Fruit fly (Drosophila melanogaster) whole organism, embryonic: Measurements from ENCODE around the gene Ccp84Ac.

ENCODE experiments used
- Adf1 ChIP-seq: fragments of 200-800 bp; sonication (Bioruptor generic); IDR thresholded peaks from 2 replicates; pipeline ENCODE4 v1.3.6; 2022; ENCODE audit warnings: missing biosample characterization, missing genetic modification characterization
- Atf3 ChIP-seq: fragments of 200-800 bp; sonication (Bioruptor generic); optimal IDR thresholded peaks from 3 replicates; lab custom pipeline; 2016; ENCODE audit warnings: missing biosample characterization, missing genetic modification characterization
- Awh ChIP-seq: fragments of 200-800 bp; sonication (Bioruptor generic); IDR thresholded peaks from 2 replicates; pipeline ENCODE4, ENCODE4 v1.3.6; 2022; ENCODE audit warnings: missing biosample characterization, missing genetic modification characterization
- C15 ChIP-seq: fragments of 200-800 bp; sonication (Bioruptor generic); IDR thresholded peaks from 3 replicates; pipeline ENCODE4 v1.3.6; 2022; ENCODE audit warnings: missing biosample characterization, missing genetic modification characterization
- CG10267 ChIP-seq: fragments of 200-800 bp; sonication (Bioruptor generic); optimal IDR thresholded peaks from 2 replicates; lab custom pipeline; 2018; ENCODE audit warnings: missing biosample characterization, mild to moderate bottlenecking, missing genetic modification characterization, moderate library complexity
- CG12391 ChIP-seq: fragments of 200-800 bp; sonication (Bioruptor generic); optimal IDR thresholded peaks from 3 replicates; lab custom pipeline; 2018; ENCODE audit warnings: missing biosample characterization, mild to moderate bottlenecking, missing genetic modification characterization, moderate library complexity
- CG14050 ChIP-seq: fragments of 200-800 bp; sonication (Bioruptor generic); IDR thresholded peaks from 3 replicates; pipeline ENCODE4 v1.3.6; 2022; ENCODE audit warnings: missing biosample characterization, missing genetic modification characterization
- CG15073 ChIP-seq: fragments of 200-800 bp; sonication (Bioruptor generic); optimal IDR thresholded peaks from 2 replicates; lab custom pipeline; 2016; ENCODE audit warnings: missing biosample characterization, missing genetic modification characterization
- CG1603 ChIP-seq: fragments of 200-800 bp; sonication (Bioruptor generic); optimal IDR thresholded peaks from 2 replicates; lab custom pipeline; 2019; ENCODE audit warnings: missing biosample characterization, mild to moderate bottlenecking, missing genetic modification characterization, moderate library complexity
- CG18011 ChIP-seq: fragments of 200-800 bp; sonication (Bioruptor generic); optimal IDR thresholded peaks from 2 replicates; lab custom pipeline; 2017; ENCODE audit warnings: missing biosample characterization, missing genetic modification characterization, mild to moderate bottlenecking, moderate library complexity, missing genotype
- CG18476 ChIP-seq: fragments of 200-800 bp; sonication (Bioruptor generic); optimal IDR thresholded peaks from 2 replicates; lab custom pipeline; 2016; ENCODE audit warnings: missing biosample characterization, mild to moderate bottlenecking, missing genetic modification characterization
- CG2120 ChIP-seq: fragments of 200-800 bp; sonication (Bioruptor generic); optimal IDR thresholded peaks from 3 replicates; lab custom pipeline; 2016; ENCODE audit warnings: missing biosample characterization, missing genetic modification characterization
- CG31365 ChIP-seq: fragments of 200-800 bp; sonication (Bioruptor generic); optimal IDR thresholded peaks from 2 replicates; lab custom pipeline; 2018; ENCODE audit warnings: missing biosample characterization, mild to moderate bottlenecking, missing genetic modification characterization
- CG3163 ChIP-seq: fragments of 200-800 bp; sonication (Bioruptor generic); optimal IDR thresholded peaks from 3 replicates; lab custom pipeline; 2016; ENCODE audit warnings: missing biosample characterization, missing genetic modification characterization
- CG3281 ChIP-seq: fragments of 200-800 bp; sonication (Bioruptor generic); optimal IDR thresholded peaks from 3 replicates; lab custom pipeline; 2017; ENCODE audit warnings: missing biosample characterization, mild to moderate bottlenecking, missing genetic modification characterization
- CG4404 ChIP-seq: fragments of 200-800 bp; sonication (Bioruptor generic); IDR thresholded peaks from 2 replicates; pipeline ENCODE4 v1.3.6; 2022; ENCODE audit warnings: missing biosample characterization, missing genetic modification characterization
- CG4707 ChIP-seq: fragments of 200-800 bp; sonication (Bioruptor generic); optimal IDR thresholded peaks from 2 replicates; lab custom pipeline; 2018; ENCODE audit warnings: missing biosample characterization, mild to moderate bottlenecking, missing genetic modification characterization, moderate library complexity
- CG5953 ChIP-seq: fragments of 200-800 bp; sonication (Bioruptor generic); IDR thresholded peaks from 2 replicates; pipeline ENCODE4 v1.3.6; 2022; ENCODE audit warnings: missing biosample characterization, missing genetic modification characterization
- CG8089 ChIP-seq: fragments of 200-800 bp; sonication (Bioruptor generic); optimal IDR thresholded peaks from 3 replicates; lab custom pipeline; 2016; ENCODE audit warnings: missing biosample characterization, missing genetic modification characterization
- CG8388 ChIP-seq: fragments of 200-800 bp; sonication (Bioruptor generic); optimal IDR thresholded peaks from 2 replicates; lab custom pipeline; 2019; ENCODE audit warnings: missing biosample characterization, mild to moderate bottlenecking, missing genetic modification characterization, moderate library complexity
- CG8944 ChIP-seq: fragments of 200-800 bp; sonication (Bioruptor generic); optimal IDR thresholded peaks from 3 replicates; lab custom pipeline; 2016; ENCODE audit warnings: missing biosample characterization, missing genetic modification characterization
- CTCF ChIP-seq: fragments of 200-800 bp; sonication (Bioruptor generic); optimal IDR thresholded peaks from 2 replicates; lab custom pipeline; 2017; ENCODE audit warnings: missing biosample characterization, mild to moderate bottlenecking, missing genetic modification characterization, moderate library complexity
- Camta ChIP-seq: fragments of 200-800 bp; sonication (Bioruptor generic); optimal IDR thresholded peaks from 2 replicates; lab custom pipeline; 2016; ENCODE audit warnings: missing biosample characterization, missing genetic modification characterization
- Chrac-16 ChIP-seq: fragments of 200-800 bp; sonication (Bioruptor generic); optimal IDR thresholded peaks from 3 replicates; lab custom pipeline; 2016; ENCODE audit warnings: missing biosample characterization, missing genetic modification characterization
- CrebB ChIP-seq: fragments of 200-800 bp; sonication (Bioruptor generic); optimal IDR thresholded peaks from 3 replicates; lab custom pipeline; 2018; ENCODE audit warnings: missing biosample characterization, mild to moderate bottlenecking, missing genetic modification characterization
- ERR ChIP-seq: fragments of 200-800 bp; sonication (Bioruptor generic); optimal IDR thresholded peaks from 2 replicates; lab custom pipeline; 2016; ENCODE audit warnings: missing biosample characterization, missing genetic modification characterization
- Fer1 ChIP-seq: fragments of 200-800 bp; sonication (Bioruptor generic); optimal IDR thresholded peaks from 2 replicates; lab custom pipeline; 2017; ENCODE audit warnings: missing biosample characterization, mild to moderate bottlenecking, missing genetic modification characterization
- Gug ChIP-seq: fragments of 200-800 bp; sonication (Bioruptor generic); IDR thresholded peaks from 4 replicates; pipeline ENCODE4 v1.3.6; 2022; ENCODE audit warnings: missing biosample characterization, missing genetic modification characterization
- HLH3B ChIP-seq: fragments of 200-800 bp; sonication (Bioruptor generic); IDR thresholded peaks from 2 replicates; pipeline ENCODE4 v1.3.6; 2022; ENCODE audit warnings: missing biosample characterization, missing genetic modification characterization
- Jarid2 ChIP-seq: fragments of 200-800 bp; sonication (Bioruptor generic); optimal IDR thresholded peaks from 3 replicates; lab custom pipeline; 2017; ENCODE audit warnings: mild to moderate bottlenecking, missing biosample characterization, missing genetic modification reagents, missing genetic modification characterization
- Mrtf ChIP-seq: fragments of 200-800 bp; sonication (Bioruptor generic); IDR thresholded peaks from 3 replicates; pipeline ENCODE4 v1.3.6; 2022; ENCODE audit warnings: missing biosample characterization, missing genetic modification characterization
- Myb ChIP-seq: fragments of 200-800 bp; sonication (Bioruptor generic); optimal IDR thresholded peaks from 2 replicates; lab custom pipeline; 2016; ENCODE audit warnings: missing biosample characterization, missing genetic modification characterization
- Neu2 ChIP-seq: fragments of 200-800 bp; sonication (Bioruptor generic); optimal IDR thresholded peaks from 3 replicates; lab custom pipeline; 2016; ENCODE audit warnings: missing biosample characterization, missing genetic modification characterization, borderline replicate concordance
- Oli ChIP-seq: fragments of 200-800 bp; sonication (Bioruptor generic); optimal IDR thresholded peaks from 2 replicates; lab custom pipeline; 2018; ENCODE audit warnings: missing biosample characterization, mild to moderate bottlenecking, missing genetic modification characterization, moderate library complexity
- PHDP ChIP-seq: fragments of 200-800 bp; sonication (Bioruptor generic); optimal IDR thresholded peaks from 3 replicates; lab custom pipeline; 2018; ENCODE audit warnings: missing biosample characterization, mild to moderate bottlenecking, missing genetic modification characterization, moderate library complexity
- ato ChIP-seq: fragments of 200-800 bp; sonication (Bioruptor generic); IDR thresholded peaks from 2 replicates; pipeline ENCODE4 v1.3.6; 2022; ENCODE audit warnings: missing biosample characterization, missing genetic modification characterization; ENCODE audit not compliant: partially characterized antibody
- btn ChIP-seq: fragments of 200-800 bp; sonication (Bioruptor generic); optimal IDR thresholded peaks from 2 replicates; lab custom pipeline; 2016; ENCODE audit warnings: missing biosample characterization, missing genetic modification characterization
- chinmo ChIP-seq: fragments of 200-800 bp; sonication (Bioruptor generic); IDR thresholded peaks from 4 replicates; pipeline ENCODE4 v1.3.6; 2022; ENCODE audit warnings: missing biosample characterization, missing genetic modification characterization; ENCODE audit not compliant: partially characterized antibody
- corto ChIP-seq: fragments of 200-800 bp; sonication (Bioruptor generic); optimal IDR thresholded peaks from 2 replicates; lab custom pipeline; 2016; ENCODE audit warnings: missing biosample characterization, mild to moderate bottlenecking, missing genetic modification characterization, moderate library complexity
- disco-r ChIP-seq: fragments of 200-800 bp; sonication (Bioruptor generic); optimal IDR thresholded peaks from 2 replicates; lab custom pipeline; 2016; ENCODE audit warnings: missing biosample characterization, missing genetic modification characterization
- gce ChIP-seq: fragments of 200-800 bp; sonication (Bioruptor generic); IDR thresholded peaks from 3 replicates; pipeline ENCODE4 v1.3.6; 2022; ENCODE audit warnings: missing biosample characterization, missing genetic modification characterization
- gem ChIP-seq: fragments of 200-800 bp; sonication (Bioruptor generic); optimal IDR thresholded peaks from 2 replicates; lab custom pipeline; 2019; ENCODE audit warnings: missing biosample characterization, mild to moderate bottlenecking, missing genetic modification characterization, moderate library complexity
- ind ChIP-seq: fragments of 200-800 bp; sonication (Bioruptor generic); optimal IDR thresholded peaks from 3 replicates; lab custom pipeline; 2016; ENCODE audit warnings: missing biosample characterization, missing genetic modification characterization
- kay ChIP-seq: fragments of 200-800 bp; sonication (Bioruptor generic); optimal IDR thresholded peaks from 2 replicates; lab custom pipeline; 2016; ENCODE audit warnings: missing biosample characterization, missing genetic modification characterization
- ken ChIP-seq: fragments of 200-800 bp; sonication (Bioruptor generic); IDR thresholded peaks from 3 replicates; pipeline ENCODE4 v1.3.6; 2022; ENCODE audit warnings: missing biosample characterization, missing genetic modification characterization
- oc ChIP-seq: fragments of 200-800 bp; sonication (Bioruptor generic); optimal IDR thresholded peaks from 2 replicates; lab custom pipeline; 2018; ENCODE audit warnings: missing biosample characterization, mild to moderate bottlenecking, missing genetic modification characterization, moderate library complexity
- pita ChIP-seq: fragments of 200-800 bp; sonication (Bioruptor generic); optimal IDR thresholded peaks from 2 replicates; lab custom pipeline; 2017; ENCODE audit warnings: missing biosample characterization, mild to moderate bottlenecking, missing genetic modification characterization
- sens-2 ChIP-seq: fragments of 200-800 bp; sonication (Bioruptor generic); IDR thresholded peaks from 2 replicates; pipeline ENCODE4 v1.3.6; 2022; ENCODE audit warnings: missing biosample characterization, missing genetic modification characterization
- sim ChIP-seq: fragments of 200-800 bp; sonication (Bioruptor generic); IDR thresholded peaks from 2 replicates; pipeline ENCODE4 v1.3.6; 2022; ENCODE audit warnings: missing biosample characterization, missing genetic modification characterization
- unc-4 ChIP-seq: fragments of 200-800 bp; sonication (Bioruptor generic); IDR thresholded peaks from 2 replicates; pipeline ENCODE4 v1.3.6; 2022; ENCODE audit warnings: missing biosample characterization, missing genetic modification characterization; ENCODE audit not compliant: partially characterized antibody
- vfl ChIP-seq: fragments of 200-800 bp; sonication (Bioruptor generic); optimal IDR thresholded peaks from 2 replicates; lab custom pipeline; 2016; ENCODE audit warnings: missing biosample characterization, missing genetic modification characterization
- wor ChIP-seq: fragments of 200-800 bp; sonication (Bioruptor generic); IDR thresholded peaks from 2 replicates; pipeline ENCODE4 v1.3.6; 2022; ENCODE audit warnings: missing biosample characterization, missing genetic modification characterization

Gene Ccp84Ac

DNA sequence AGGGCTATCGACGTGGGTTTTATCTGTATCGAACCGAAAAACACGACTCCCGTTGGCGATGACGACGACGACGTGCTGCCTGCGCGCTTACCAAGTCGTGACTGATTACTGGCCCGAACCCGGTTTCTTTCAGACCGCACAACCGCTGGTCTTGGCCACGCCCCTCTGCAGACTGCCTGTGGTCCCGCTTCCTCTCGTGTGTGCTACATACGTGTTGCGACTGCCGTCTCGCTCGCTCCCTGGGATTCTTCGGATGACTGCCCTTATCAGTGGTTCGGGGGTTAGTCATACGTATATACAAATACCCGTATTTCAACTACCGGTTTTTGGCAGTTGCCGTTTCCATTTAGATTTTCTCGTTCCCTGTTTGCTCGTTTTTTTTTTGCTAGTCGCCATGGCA is 17.6 kb downstream of the Ccp84Ac start, which contains the start of gene lab (continued):
- TF ChIP-seq CG1603 (tag; lab: Kevin White, UChicago) (no peak), CG14050 (GFP tag; lab: Robert Waterston, UW) (no peak), CG3281 (GFP tag; lab: Kevin White, UChicago) (no peak), ind (GFP tag; lab: Kevin White, UChicago) (no peak), CG5953 (GFP tag; lab: Robert Waterston, UW) (no peak), CG18011 (GFP tag; lab: Kevin White, UChicago) (no peak), ERR (GFP tag; lab: Kevin White, UChicago) (no peak), PHDP (tag; lab: Kevin White, UChicago) (no peak), ken (GFP tag; lab: Robert Waterston, UW) (no peak), CrebB (tag; lab: Kevin White, UChicago) (no peak), CG2120 (no peak), unc-4 (GFP tag; lab: Robert Waterston, UW) (no peak), CG12391 (no peak), Camta (no peak), Mrtf (GFP tag; lab: Robert Waterston, UW) (no peak), vfl (GFP tag; lab: Kevin White, UChicago) (no peak), CG10267 (no peak), CG8388 (GFP tag; lab: Kevin White, UChicago) (no peak), ato (0 out of 2 replicates have a peak, but pooled peaks have one; percentile 27), Awh (GFP tag; lab: Robert Waterston, UW) (no peak), CTCF (GFP tag; lab: Kevin White, UChicago) (no peak), pita (GFP tag; lab: Kevin White, UChicago) (no peak), CG31365 (tag; lab: Kevin White, UChicago) (no peak), Fer1 (GFP tag; lab: Kevin White, UChicago) (no peak), Adf1 (0 out of 2 replicates have a peak, but pooled peaks have one; percentile 10), corto (GFP tag; lab: Kevin White, UChicago) (no peak), CG4404 (GFP tag; lab: Robert Waterston, UW) (no peak), kay (GFP tag; lab: Kevin White, UChicago) (peak; percentile 76), Jarid2 (GFP tag; lab: Kevin White, UChicago) (peak; percentile 92), disco-r (no peak), CG15073 (no peak), CG8089 (no peak), gce (GFP tag; lab: Robert Waterston, UW) (no peak), CG3163 (no peak), Atf3 (GFP tag; lab: Kevin White, UChicago) (no peak), CG8944 (GFP tag; lab: Kevin White, UChicago) (no peak), Neu2 (GFP tag; lab: Kevin White, UChicago) (no peak), Myb (no peak), wor (GFP tag; lab: Robert Waterston, UW) (no peak), Gug (GFP tag; lab: Robert Waterston, UW) (no peak), CG4707 (GFP tag; lab: Kevin White, UChicago) (no peak), btn (GFP tag; lab: Kevin White, UChicago) (no peak), CG18476 (GFP tag; lab: Kevin White, UChicago) (no peak), HLH3B (GFP tag; lab: Robert Waterston, UW) (no peak), C15 (GFP tag; lab: Robert Waterston, UW) (no peak), chinmo (GFP tag; lab: Robert Waterston, UW) (peak; percentile 31; the same call in 1 of the 4 replicates), gem (tag; lab: Kevin White, UChicago) (no peak), oc (tag; lab: Kevin White, UChicago) (peak; percentile 24), Oli (tag; lab: Kevin White, UChicago) (no peak), sim (GFP tag; lab: Robert Waterston, UW) (0 out of 2 replicates have a peak, but pooled peaks have one; percentile 24), sens-2 (no peak), Chrac-16 (no peak)
